Worm (Caenorhabditis elegans) whole organism, L1 larva: ENCODE measurements around the gene C03B8.3.

ENCODE experiments used
- lin-14 ChIP-seq: fragments of 200-800 bp; sonication (Bioruptor generic); optimal IDR thresholded peaks from 2 replicates; lab custom pipeline; 2018; ENCODE audit warnings: mild to moderate bottlenecking, missing genetic modification characterization, moderate library complexity, missing compliant biosample characterization
- skn-1 ChIP-seq: fragments of 150-350 bp; optimal IDR thresholded peaks from 2 replicates; lab custom pipeline; 2014; ENCODE audit warnings: missing biosample characterization, missing genetic modification characterization
- unc-130 ChIP-seq: fragments of 150-350 bp; optimal IDR thresholded peaks from 2 replicates; lab custom pipeline; 2017; ENCODE audit warnings: missing biosample characterization, missing genetic modification characterization, inconsistent platforms
- zag-1 ChIP-seq: fragments of 150-350 bp; optimal IDR thresholded peaks from 2 replicates; lab custom pipeline; 2014; ENCODE audit warnings: missing biosample characterization, missing genetic modification characterization

- peak; percentile 98 for TF ChIP-seq lin-14
- no peak for TF ChIP-seq zag-1 (tag; lab: Kevin White, UChicago)
- TF ChIP-seq skn-1 (tag; lab: Kevin White, UChicago) = peak; percentile 62
- TF ChIP-seq unc-130 (tag; lab: Kevin White, UChicago) = no peak
Measured at ce11 chrIII:7729534-7730061, 17.5 kb downstream of the C03B8.3 start, which contains the start of gene ZK112.4.
